Worm (Caenorhabditis elegans) whole organism, early embryonic: ENCODE results near the gene R05H5.3.

Experiments
- B0310.2 ChIP-seq: sonication (generic microtip); optimal IDR thresholded peaks from 2 replicates; lab custom pipeline; 2016; ENCODE audit warnings: mild to moderate bottlenecking, missing genetic modification characterization, missing compliant biosample characterization
- F13C5.2 ChIP-seq: sonication (generic microtip); optimal IDR thresholded peaks from 2 replicates; lab custom pipeline; 2017; ENCODE audit warnings: mild to moderate bottlenecking, missing genetic modification characterization, inconsistent platforms, missing compliant biosample characterization
- aly-1 ChIP-seq: sonication (generic microtip); optimal IDR thresholded peaks from 2 replicates; lab custom pipeline; 2016; ENCODE audit warnings: missing genetic modification characterization, missing compliant biosample characterization
- ama-1 ChIP-seq: fragments of 150-350 bp; optimal IDR thresholded peaks from 2 replicates; lab custom pipeline; 2014
- ceh-13 ChIP-seq: fragments of 200-800 bp; sonication (Bioruptor generic); optimal IDR thresholded peaks from 2 replicates; lab custom pipeline; 2018; ENCODE audit warnings: mild to moderate bottlenecking, missing genetic modification characterization, missing compliant biosample characterization
- ceh-36 ChIP-seq: sonication (generic microtip); optimal IDR thresholded peaks from 2 replicates; lab custom pipeline; 2016; ENCODE audit warnings: missing genetic modification characterization, inconsistent platforms, missing compliant biosample characterization
- ets-7 ChIP-seq: sonication (generic microtip); optimal IDR thresholded peaks from 2 replicates; lab custom pipeline; 2016; ENCODE audit warnings: missing genotype, missing genetic modification characterization, missing compliant biosample characterization
- hmbx-1 ChIP-seq: sonication (generic microtip); optimal IDR thresholded peaks from 2 replicates; lab custom pipeline; 2016; ENCODE audit warnings: mild to moderate bottlenecking, missing genetic modification characterization, missing compliant biosample characterization
- hmg-4 ChIP-seq: fragments of 200-800 bp; sonication (Bioruptor generic); optimal IDR thresholded peaks from 2 replicates; lab custom pipeline; 2018; ENCODE audit warnings: mild to moderate bottlenecking, missing genetic modification characterization, missing compliant biosample characterization
- hnd-1 ChIP-seq: sonication (generic microtip); optimal IDR thresholded peaks from 2 replicates; lab custom pipeline; 2016; ENCODE audit warnings: missing genetic modification characterization, missing compliant biosample characterization
- pes-1 ChIP-seq: fragments of 200-800 bp; sonication (Bioruptor generic); IDR thresholded peaks from 2 replicates; pipeline ENCODE4 v1.3.6; 2022; ENCODE audit warnings: missing genetic modification reagents, missing genetic modification characterization, missing compliant biosample characterization
- scrt-1 ChIP-seq: fragments of 200-800 bp; sonication (Bioruptor generic); IDR thresholded peaks from 2 replicates; pipeline ENCODE4 v1.3.6; 2022; ENCODE audit warnings: missing genetic modification characterization, missing compliant biosample characterization
- sea-1 ChIP-seq: fragments of 200-800 bp; sonication (Bioruptor generic); conservative IDR thresholded peaks from 2 replicates; pipeline ENCODE4 v1.3.6; 2022; ENCODE audit warnings: missing genetic modification characterization, missing compliant biosample characterization
- tbx-11 ChIP-seq: fragments of 200-800 bp; sonication (Bioruptor generic); IDR thresholded peaks from 2 replicates; pipeline ENCODE4 v1.3.6; 2022; ENCODE audit warnings: missing genetic modification characterization, missing compliant biosample characterization
- tbx-37 ChIP-seq: fragments of 200-800 bp; sonication (Bioruptor generic); conservative IDR thresholded peaks from 2 replicates; pipeline ENCODE4 v1.3.6; 2022; ENCODE audit warnings: missing genetic modification reagents, missing genetic modification characterization, missing compliant biosample characterization
- tra-4 ChIP-seq: sonication (generic microtip); optimal IDR thresholded peaks from 2 replicates; lab custom pipeline; 2017; ENCODE audit warnings: missing genetic modification characterization, missing compliant biosample characterization

R05H5.3 gene

DNA sequence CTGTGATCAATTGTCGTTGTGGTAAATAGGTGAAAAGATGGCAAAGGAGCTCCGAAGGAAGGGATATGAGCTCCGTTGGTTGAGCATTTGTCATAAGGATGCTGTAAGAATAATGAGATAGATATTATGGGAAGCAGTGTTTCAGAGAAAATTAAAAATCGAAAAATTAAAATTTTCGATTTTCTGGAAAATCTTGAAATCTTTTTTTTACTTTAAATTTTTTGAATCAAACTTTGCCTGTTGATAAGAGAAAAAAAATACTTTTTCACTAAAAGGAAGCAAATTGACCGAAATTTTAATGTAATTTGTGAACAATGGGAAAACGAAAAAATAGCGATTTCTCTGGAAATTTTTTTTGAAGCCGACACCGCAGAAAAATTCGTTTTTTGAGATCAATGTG, 42.2 kb downstream of the R05H5.3 start, which contains the start of gene mec-15:
TSS of gene mec-15 (minus strand) at position 101 of the 400 bp plus-strand sequence.
- TF ChIP-seq hmbx-1 (tag; lab: Kevin White, UChicago), result no peak
- TF ChIP-seq aly-1 (tag; lab: Kevin White, UChicago), result no peak
- TF ChIP-seq sea-1 (GFP tag; lab: Robert Waterston, UW), result no peak
- no peak for TF ChIP-seq tra-4 (tag; lab: Kevin White, UChicago)
- no peak for TF ChIP-seq tbx-37 (GFP tag; lab: Robert Waterston, UW)
- TF ChIP-seq ama-1 (lab: Kevin White, UChicago), result no peak
- no peak for TF ChIP-seq hnd-1
- no peak for TF ChIP-seq B0310.2 (tag; lab: Kevin White, UChicago)
- no peak for TF ChIP-seq ceh-36 (tag; lab: Kevin White, UChicago)
- TF ChIP-seq F13C5.2 (tag; lab: Kevin White, UChicago), result no peak
- no peak for TF ChIP-seq ets-7 (tag; lab: Kevin White, UChicago)
- TF ChIP-seq scrt-1 (GFP tag; lab: Robert Waterston, UW), result no peak
- no peak for TF ChIP-seq ceh-13 (GFP tag; lab: Kevin White, UChicago)

ce11 chrII:10242294-10242693, 44.9 kb downstream of the R05H5.3 start, which contains the start of gene mrps-14:
Gene mrps-14, minus strand, starts transcription at chrII:10242490.
- no peak for TF ChIP-seq scrt-1 (GFP tag; lab: Robert Waterston, UW)

DNA sequence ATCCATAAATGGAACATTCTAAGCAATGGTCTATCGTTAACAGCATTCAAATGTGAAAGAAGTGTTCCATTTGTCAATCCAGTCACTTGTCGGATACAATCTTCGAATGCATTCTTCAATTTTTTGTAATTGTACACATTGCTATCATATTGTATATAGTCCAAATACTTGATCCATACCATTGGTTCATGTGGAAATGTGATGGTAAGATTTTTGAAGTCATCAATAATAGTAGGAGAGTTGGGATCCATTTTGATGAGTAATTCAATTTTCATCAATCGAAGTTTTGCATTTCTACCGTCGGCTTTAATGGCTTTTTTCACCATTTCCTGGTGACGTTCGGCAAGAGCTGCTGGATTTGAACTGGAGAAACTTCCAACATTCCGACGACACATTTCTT, 48.2 kb downstream of the R05H5.3 start:
- TF ChIP-seq F13C5.2 (tag; lab: Kevin White, UChicago) (no peak), sea-1 (GFP tag; lab: Robert Waterston, UW) (no peak), hmg-4 (GFP tag; lab: Kevin White, UChicago) (no peak), ama-1 (lab: Kevin White, UChicago) (no peak), pes-1 (GFP tag; lab: Robert Waterston, UW) (no peak), hnd-1 (no peak), ets-7 (tag; lab: Kevin White, UChicago) (no peak), B0310.2 (tag; lab: Kevin White, UChicago) (no peak), ceh-13 (GFP tag; lab: Kevin White, UChicago) (no peak), ceh-36 (tag; lab: Kevin White, UChicago) (no peak)

DNA sequence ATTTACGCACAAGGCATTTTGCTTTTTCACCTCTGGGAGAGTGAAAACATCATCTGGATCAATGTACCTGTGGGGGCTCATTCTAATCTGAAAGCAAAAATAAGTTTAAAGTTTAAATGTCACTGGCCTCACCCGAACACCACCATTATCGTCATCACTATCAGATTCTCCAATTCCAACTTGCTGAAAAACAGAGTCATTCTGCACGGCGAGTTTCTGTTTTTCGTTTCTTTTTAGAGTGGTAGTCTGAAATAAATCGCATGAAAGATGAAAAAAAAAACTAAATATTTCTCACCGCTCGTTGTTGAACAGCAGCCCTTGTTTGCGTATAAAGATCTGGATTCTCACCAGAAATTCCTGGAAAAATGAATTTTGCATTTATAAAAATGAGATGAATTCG, 49.7 kb downstream of the R05H5.3 start:
- TF ChIP-seq ets-7 (tag; lab: Kevin White, UChicago) (no peak), B0310.2 (tag; lab: Kevin White, UChicago) (no peak)

- TF ChIP-seq tbx-37 (GFP tag; lab: Robert Waterston, UW) (peak; percentile 54; the same call in 1 of the 2 replicates), tbx-11 (GFP tag; lab: Robert Waterston, UW) (peak; percentile 56; the same call in 1 of the 2 replicates), pes-1 (GFP tag; lab: Robert Waterston, UW) (peak; percentile 66; the same call in 1 of the 2 replicates)
Measured at ce11 chrII:10247594-10248283, 50.3 kb downstream of the R05H5.3 start, which contains the start of gene nrde-2. Gene nrde-2, minus strand, starts transcription at chrII:10247638.
